Worm (Caenorhabditis elegans): ENCODE results near the gene prmt-5.

The prmt-5 gene

DNA sequence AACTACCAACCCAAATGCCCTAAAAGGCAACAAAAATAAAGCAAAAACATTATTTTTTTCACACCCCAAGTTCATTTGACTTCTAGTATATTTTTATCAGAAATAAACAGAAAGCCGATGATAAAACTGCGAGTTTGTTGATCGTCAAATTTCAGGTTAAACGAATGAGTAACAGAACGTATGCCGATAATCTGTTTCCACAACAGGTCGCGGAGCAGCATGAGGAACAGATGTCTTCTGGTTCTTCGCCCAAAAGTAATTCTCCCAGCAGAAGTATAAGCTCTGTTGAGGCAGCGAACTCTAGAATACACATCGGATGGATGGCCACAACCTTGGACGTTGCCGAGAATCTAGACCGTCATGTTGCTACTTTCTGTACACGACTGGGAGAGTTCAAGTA, at the start of gene prmt-5:
Gene prmt-5 (plus strand): TSS at position 141 of the 400 bp plus-strand sequence.
- TF ChIP-seq dmd-4 (tag; optimal IDR thresholded peaks at IDR 0.05; ENCODE audit: borderline replicate concordance): no peak
- no peak for TF ChIP-seq rnt-1 (tag; optimal IDR thresholded peaks at IDR 0.05)
- TF ChIP-seq hlh-13 (GFP tag; optimal IDR thresholded peaks at IDR 0.05): no peak

DNA sequence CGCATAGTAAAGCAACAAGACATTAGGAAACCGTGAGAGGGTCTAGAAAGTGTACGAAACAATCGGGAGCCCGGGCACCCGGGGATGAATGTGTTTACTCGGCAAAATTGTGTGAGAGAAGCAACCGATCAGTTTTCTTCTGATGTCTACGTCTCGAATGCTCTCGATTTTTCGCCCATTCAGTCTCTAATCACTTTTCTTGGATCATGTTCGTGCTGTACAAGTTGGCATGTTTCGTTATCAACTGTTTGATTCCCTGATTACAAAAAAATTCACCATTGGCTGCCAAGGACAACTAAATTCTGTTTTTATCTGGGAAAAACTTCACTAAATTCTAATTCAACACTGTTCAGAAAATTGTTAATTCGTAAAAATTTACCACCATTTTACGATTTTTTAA, 49.8 kb upstream of the prmt-5 start:
- TF ChIP-seq odd-2 (tag; optimal IDR thresholded peaks at IDR 0.05): no peak
- TF ChIP-seq hlh-6 (tag; optimal IDR thresholded peaks at IDR 0.05): no peak
- no peak for TF ChIP-seq sox-4 (tag; optimal IDR thresholded peaks at IDR 0.05)
- no peak for TF ChIP-seq nhr-11 (tag; optimal IDR thresholded peaks at IDR 0.05)
- no peak for TF ChIP-seq eyg-1 (tag; optimal IDR thresholded peaks at IDR 0.05)
- TF ChIP-seq ceh-30 (tag; optimal IDR thresholded peaks at IDR 0.05): no peak
- TF ChIP-seq ceh-2 (tag; optimal IDR thresholded peaks at IDR 0.05): no peak
- no peak for TF ChIP-seq pqm-1 (tag; optimal IDR thresholded peaks at IDR 0.05)
- TF ChIP-seq pha-2 (tag; optimal IDR thresholded peaks at IDR 0.05): no peak

DNA sequence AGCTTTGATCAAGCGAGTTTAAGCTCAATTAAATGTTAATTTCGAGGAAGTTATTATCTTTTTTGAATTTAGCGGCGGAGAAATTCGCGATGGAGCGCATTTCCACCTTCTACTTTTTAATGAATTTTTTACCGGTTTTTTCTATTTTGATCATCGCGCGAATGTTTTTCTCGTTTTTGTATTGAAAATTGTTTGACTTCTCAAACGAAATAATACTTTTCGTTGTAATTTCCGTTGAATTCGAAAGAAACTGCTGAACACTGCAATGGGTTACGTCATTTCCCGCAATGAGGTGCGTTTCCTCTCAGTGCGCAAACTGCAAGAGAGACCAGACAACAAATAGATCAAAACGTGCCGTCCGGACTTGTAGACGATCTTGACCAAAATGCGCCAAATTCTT, 49.1 kb upstream of the prmt-5 start:
- no peak for TF ChIP-seq hlh-30 (tag; optimal IDR thresholded peaks at IDR 0.05; ENCODE audit: insufficient read depth)
- no peak for TF ChIP-seq madf-2 (tag; optimal IDR thresholded peaks at IDR 0.05)
- TF ChIP-seq ttx-3 (tag; optimal IDR thresholded peaks at IDR 0.05): no peak
- no peak for TF ChIP-seq pros-1 (tag; optimal IDR thresholded peaks at IDR 0.05)
- TF ChIP-seq lim-6 (tag; optimal IDR thresholded peaks at IDR 0.05): no peak
- no peak for TF ChIP-seq unc-55 (GFP tag; optimal IDR thresholded peaks at IDR 0.05)
- TF ChIP-seq ets-4 (tag; optimal IDR thresholded peaks at IDR 0.05): no peak
- TF ChIP-seq tbx-2 (tag; optimal IDR thresholded peaks at IDR 0.05): no peak
- TF ChIP-seq ceh-2 (tag; optimal IDR thresholded peaks at IDR 0.05): no peak
- no peak for TF ChIP-seq ref-2 (tag; optimal IDR thresholded peaks at IDR 0.05)
- TF ChIP-seq rnt-1 (tag; optimal IDR thresholded peaks at IDR 0.05): no peak

DNA sequence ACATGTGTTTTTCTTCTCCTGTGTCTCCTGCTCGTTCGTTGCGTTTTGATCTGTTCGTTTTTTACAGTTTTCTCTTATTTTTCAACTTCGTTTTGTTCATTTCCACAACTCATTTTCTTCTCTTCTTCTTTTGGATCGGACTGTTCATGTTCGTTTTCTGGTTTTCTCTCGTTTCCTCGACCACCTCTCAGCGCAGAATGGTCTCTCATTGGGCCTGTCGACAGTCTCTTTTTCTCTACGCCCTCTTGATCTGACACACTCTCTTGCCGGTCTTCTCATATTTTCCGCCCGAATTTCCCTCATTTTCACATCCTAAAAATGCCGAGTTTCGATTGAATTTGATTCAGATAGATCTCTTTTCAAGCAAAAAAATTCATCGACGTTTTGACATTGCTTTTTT, 48.7 kb upstream of the prmt-5 start:
- TF ChIP-seq ceh-24 (tag; optimal IDR thresholded peaks at IDR 0.05) (no peak), ceh-22 (tag; optimal IDR thresholded peaks at IDR 0.05) (no peak), K02D7.2 (tag; optimal IDR thresholded peaks at IDR 0.05) (no peak)

DNA sequence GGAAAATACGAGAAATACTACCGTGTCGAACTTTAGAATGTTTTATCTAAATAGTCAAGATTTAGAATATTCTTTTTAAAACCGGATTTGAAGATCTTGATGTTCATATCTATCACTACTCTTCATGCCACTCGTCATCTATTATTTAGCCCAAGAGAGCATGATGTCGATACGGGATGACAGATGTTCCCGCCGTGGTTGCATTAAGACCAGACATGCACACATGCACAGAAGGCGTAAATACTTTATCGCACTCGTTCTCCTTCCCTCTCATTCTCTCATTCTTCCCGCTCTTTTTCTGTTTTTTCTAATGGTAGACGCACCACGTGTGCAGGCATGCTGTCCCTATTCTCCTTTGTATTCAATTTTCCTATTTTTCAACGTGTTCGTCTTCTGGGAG, 47.0 kb upstream of the prmt-5 start:
- TF ChIP-seq fax-1 (tag; optimal IDR thresholded peaks at IDR 0.05): no peak
- TF ChIP-seq ref-2 (tag; optimal IDR thresholded peaks at IDR 0.05): no peak
- TF ChIP-seq hlh-8 (tag; optimal IDR thresholded peaks at IDR 0.05): peak; percentile 40
- no peak for TF ChIP-seq ahr-1 (tag; optimal IDR thresholded peaks at IDR 0.05)
- no peak for TF ChIP-seq pat-9 (tag; optimal IDR thresholded peaks at IDR 0.05)
- peak; percentile 33 for TF ChIP-seq unc-42 (tag; optimal IDR thresholded peaks at IDR 0.05)
- TF ChIP-seq eyg-1 (tag; optimal IDR thresholded peaks at IDR 0.05): no peak
- no peak for TF ChIP-seq pha-4 (tag; optimal IDR thresholded peaks at IDR 0.05)
- TF ChIP-seq hlh-30 (tag; optimal IDR thresholded peaks at IDR 0.05; ENCODE audit: insufficient read depth): peak; percentile 50
- TF ChIP-seq ceh-9 (tag; optimal IDR thresholded peaks at IDR 0.05): no peak
- TF ChIP-seq tbx-2 (tag; optimal IDR thresholded peaks at IDR 0.05): no peak

DNA sequence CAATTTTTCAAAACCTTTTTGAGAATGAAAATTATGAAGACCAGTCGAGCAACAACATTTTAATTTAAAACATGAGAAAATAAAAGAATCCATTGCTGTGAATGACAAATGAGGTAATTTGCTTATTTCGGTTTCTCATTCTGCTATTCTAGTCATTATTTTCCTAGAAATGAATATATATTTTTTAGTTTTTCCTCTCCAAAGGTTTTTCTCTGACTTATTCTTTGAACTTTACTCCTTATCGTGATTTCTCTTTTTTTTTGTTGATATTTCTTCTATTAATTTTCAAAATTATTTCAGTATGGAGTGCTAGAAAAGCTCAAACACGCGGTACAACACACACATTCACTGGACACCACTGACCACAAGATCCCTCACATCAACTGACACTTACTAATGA, 44.7 kb upstream of the prmt-5 start, which contains the start of gene pup-2:
Gene pup-2 (plus strand): TSS at position 301 of the 400 bp plus-strand sequence.
- TF ChIP-seq ceh-14 (tag; optimal IDR thresholded peaks at IDR 0.05) (no peak), mec-3 (tag; optimal IDR thresholded peaks at IDR 0.05; ENCODE audit: borderline replicate concordance) (no peak), nhr-11 (tag; optimal IDR thresholded peaks at IDR 0.05) (no peak)
